Worm (Caenorhabditis elegans): ENCODE data around the gene srd-2.

- TF ChIP-seq fkh-10 (GFP tag; optimal IDR thresholded peaks at IDR 0.05) (no peak), npax-4 (tag; optimal IDR thresholded peaks at IDR 0.05) (no peak), syd-9 (tag; optimal IDR thresholded peaks at IDR 0.05) (no peak), nfya-1 (tag; optimal IDR thresholded peaks at IDR 0.05) (no peak), dmd-4 (tag; optimal IDR thresholded peaks at IDR 0.05; ENCODE audit: borderline replicate concordance) (no peak), ceh-9 (tag; optimal IDR thresholded peaks at IDR 0.05) (no peak)
Measured at ce11 chrII:10155106-10155505, 32.6 kb downstream of the srd-2 start, which contains the start of gene nlp-63.
